Worm (Caenorhabditis elegans): ENCODE data around the gene T01H3.5.

T01H3.5 gene

ce11 chrII:7891869-7892615, 12.6 kb downstream of the T01H3.5 start:
- TF ChIP-seq crh-2 (tag; optimal IDR thresholded peaks at IDR 0.05) (peak; percentile 67), lsy-2 (tag; optimal IDR thresholded peaks at IDR 0.05) (peak in 1 of 2 experiments; percentile 54), alr-1 (tag; optimal IDR thresholded peaks at IDR 0.05) (no peak), unc-39 (tag; optimal IDR thresholded peaks at IDR 0.05) (no peak), ztf-4 (tag; optimal IDR thresholded peaks at IDR 0.05) (peak; percentile 69), F13H6.1 (tag; optimal IDR thresholded peaks at IDR 0.05) (peak; percentile 60), mab-5 (tag; optimal IDR thresholded peaks at IDR 0.05) (peak; percentile 64), unc-55 (GFP tag; optimal IDR thresholded peaks at IDR 0.05) (peak; percentile 85), nhr-25 (tag; optimal IDR thresholded peaks at IDR 0.05) (peak; percentile 2), mdl-1 (tag; optimal IDR thresholded peaks at IDR 0.05) (no peak), lin-11 (tag; optimal IDR thresholded peaks at IDR 0.05) (peak; percentile 40), zag-1 (tag; optimal IDR thresholded peaks at IDR 0.05) (peak; percentile 50), Y55F3AM.14 (GFP tag; optimal IDR thresholded peaks at IDR 0.05) (peak; percentile 40), nhr-21 (tag; optimal IDR thresholded peaks at IDR 0.05) (no peak), sem-4 (tag; optimal IDR thresholded peaks at IDR 0.05) (peak; percentile 70), lin-13 (GFP tag; optimal IDR thresholded peaks at IDR 0.05) (peak; percentile 32), elt-1 (tag; optimal IDR thresholded peaks at IDR 0.05) (no peak), sma-9 (GFP tag; optimal IDR thresholded peaks at IDR 0.05) (peak; percentile 29), sma-9 (tag; optimal IDR thresholded peaks at IDR 0.05) (no peak), lin-39 (tag; optimal IDR thresholded peaks at IDR 0.05) (peak; percentile 22), C34F6.9 (tag; optimal IDR thresholded peaks at IDR 0.05) (peak; percentile 64), fos-1 (tag; optimal IDR thresholded peaks at IDR 0.05) (peak; percentile 80), blmp-1 (tag; optimal IDR thresholded peaks at IDR 0.05; ENCODE audit: insufficient read depth) (no peak), snpc-4 (tag; optimal IDR thresholded peaks at IDR 0.05) (peak; percentile 22), ama-1 (optimal IDR thresholded peaks at IDR 0.05) (peak; percentile 60), nhr-129 (tag; optimal IDR thresholded peaks at IDR 0.05) (peak; percentile 59)

- TF ChIP-seq dmd-4 (tag; optimal IDR thresholded peaks at IDR 0.05) (no peak), ztf-11 (tag; optimal IDR thresholded peaks at IDR 0.05) (no peak), unc-39 (tag; optimal IDR thresholded peaks at IDR 0.05) (no peak), egl-27 (tag; optimal IDR thresholded peaks at IDR 0.05) (no peak), sem-4 (tag; optimal IDR thresholded peaks at IDR 0.05) (no peak), ceh-82 (tag; optimal IDR thresholded peaks at IDR 0.05) (no peak)
Observed at ce11 chrII:7892761-7893272, 13.4 kb downstream of the T01H3.5 start, which contains the start of gene ptc-1. TSS of gene ptc-1 (plus strand) at chrII:7893222.

- TF ChIP-seq sma-9 (GFP tag; optimal IDR thresholded peaks at IDR 0.05) = peak; percentile 13
- no peak for TF ChIP-seq sma-9 (tag; optimal IDR thresholded peaks at IDR 0.05)
- TF ChIP-seq aly-2 (tag; optimal IDR thresholded peaks at IDR 0.05) = no peak
- no peak for TF ChIP-seq Y55F3AM.14 (GFP tag; optimal IDR thresholded peaks at IDR 0.05)
- no peak for TF ChIP-seq dmd-4 (tag; optimal IDR thresholded peaks at IDR 0.05)
- no peak for TF ChIP-seq mab-5 (tag; optimal IDR thresholded peaks at IDR 0.05)
- TF ChIP-seq ama-1 (optimal IDR thresholded peaks at IDR 0.05) = no peak
- TF ChIP-seq fos-1 (tag; optimal IDR thresholded peaks at IDR 0.05) = no peak
Observed at ce11 chrII:7893648-7894047, 14.2 kb downstream of the T01H3.5 start.

ce11 chrII:7895190-7895589, 15.8 kb downstream of the T01H3.5 start:
- peak in 1 of 2 experiments; percentile 24 for TF ChIP-seq lsy-2 (tag; optimal IDR thresholded peaks at IDR 0.05)
- TF ChIP-seq nhr-129 (tag; optimal IDR thresholded peaks at IDR 0.05) = peak; percentile 49
- TF ChIP-seq C34F6.9 (tag; optimal IDR thresholded peaks at IDR 0.05) = peak; percentile 28
- TF ChIP-seq fos-1 (tag; optimal IDR thresholded peaks at IDR 0.05) = no peak

ce11 chrII:7900190-7900672, 20.8 kb downstream of the T01H3.5 start, which contains the start of gene rev-1:
TSS of gene rev-1 (plus strand) at chrII:7900622.
- TF ChIP-seq ztf-4 (tag; optimal IDR thresholded peaks at IDR 0.05) = no peak
- TF ChIP-seq nhr-23 (tag; optimal IDR thresholded peaks at IDR 0.05) = no peak
- no peak for TF ChIP-seq nhr-11 (tag; optimal IDR thresholded peaks at IDR 0.05)
- TF ChIP-seq unc-55 (GFP tag; optimal IDR thresholded peaks at IDR 0.05) = no peak
- no peak for TF ChIP-seq unc-39 (tag; optimal IDR thresholded peaks at IDR 0.05)
- no peak for TF ChIP-seq ceh-82 (tag; optimal IDR thresholded peaks at IDR 0.05)
- no peak for TF ChIP-seq mdl-1 (tag; optimal IDR thresholded peaks at IDR 0.05)
- TF ChIP-seq F13H6.1 (tag; optimal IDR thresholded peaks at IDR 0.05) = no peak
- TF ChIP-seq mbf-1 (tag; optimal IDR thresholded peaks at IDR 0.05) = no peak
- TF ChIP-seq ztf-11 (tag; optimal IDR thresholded peaks at IDR 0.05) = no peak
- TF ChIP-seq ZK546.5 (tag; optimal IDR thresholded peaks at IDR 0.05) = no peak

All from whole organism, L2 larva.